Fruit fly (Drosophila melanogaster): ENCODE results near the gene CG32262.

The CG32262 gene

dm6 chr3L:3771406-3771935, 38.5 kb downstream of the CG32262 start (continued):
- peak; percentile 11 for TF ChIP-seq CG18764 (GFP tag; optimal IDR thresholded peaks at IDR 0.05)
- TF ChIP-seq Oaz (GFP tag; IDR thresholded peaks at IDR 0.05) = peak; percentile 49
- no peak for TF ChIP-seq sima (GFP tag; optimal IDR thresholded peaks at IDR 0.05)
- TF ChIP-seq bbx (GFP tag; IDR thresholded peaks at IDR 0.05; ENCODE audit: partially characterized antibody) = no peak
- no peak for TF ChIP-seq CG7963 (GFP tag; IDR thresholded peaks at IDR 0.05; ENCODE audit: partially characterized antibody)
- TF ChIP-seq aop (GFP tag; IDR thresholded peaks at IDR 0.05) = no peak
- no peak for TF ChIP-seq Dfd (GFP tag; optimal IDR thresholded peaks at IDR 0.05)
- TF ChIP-seq Antp (GFP tag; optimal IDR thresholded peaks at IDR 0.05) = no peak
- TF ChIP-seq Ada2b (GFP tag; IDR thresholded peaks at IDR 0.05) = peak; percentile 92
- TF ChIP-seq GATAe (GFP tag; conservative IDR thresholded peaks at IDR 0.05) = peak; percentile 27; the same call in 1 of the 2 replicates
- no peak; the same call in 2 of the 3 replicates for TF ChIP-seq croc (GFP tag; conservative IDR thresholded peaks at IDR 0.05)
- peak; percentile 78 for TF ChIP-seq H2.0 (GFP tag; IDR thresholded peaks at IDR 0.05)
- TF ChIP-seq az2 (GFP tag; optimal IDR thresholded peaks at IDR 0.05) = peak; percentile 51
- peak; percentile 50 for TF ChIP-seq CG12219 (GFP tag; optimal IDR thresholded peaks at IDR 0.05)
- TF ChIP-seq otp (GFP tag; IDR thresholded peaks at IDR 0.05) = no peak
- TF ChIP-seq CG7556 (GFP tag; optimal IDR thresholded peaks at IDR 0.05) = peak; percentile 78
- peak; percentile 94 for TF ChIP-seq slbo (GFP tag; IDR thresholded peaks at IDR 0.05)
- TF ChIP-seq CG12744 (GFP tag; optimal IDR thresholded peaks at IDR 0.05) = no peak
- peak; percentile 74 for TF ChIP-seq Taf1 (GFP tag; IDR thresholded peaks at IDR 0.05)
- peak; percentile 70 for TF ChIP-seq CG13894 (tag; optimal IDR thresholded peaks at IDR 0.05)
- TF ChIP-seq CG16863 (GFP tag; optimal IDR thresholded peaks at IDR 0.05) = no peak
- TF ChIP-seq ken (GFP tag; IDR thresholded peaks at IDR 0.05) = no peak
- no peak for TF ChIP-seq CG11398 (GFP tag; optimal IDR thresholded peaks at IDR 0.05)
- peak; percentile 83 for TF ChIP-seq Med (GFP tag)
- no peak for TF ChIP-seq z (GFP tag; IDR thresholded peaks at IDR 0.05)
- no peak for TF ChIP-seq Dref (GFP tag; IDR thresholded peaks at IDR 0.05)
- peak; percentile 84 for TF ChIP-seq stc (GFP tag; IDR thresholded peaks at IDR 0.05)
- peak; percentile 67 for TF ChIP-seq wdn (GFP tag; IDR thresholded peaks at IDR 0.05)
- no peak for TF ChIP-seq Bteb2 (GFP tag; optimal IDR thresholded peaks at IDR 0.05)
- no peak for TF ChIP-seq Kr (GFP tag; optimal IDR thresholded peaks at IDR 0.05)
- TF ChIP-seq PHDP (tag; optimal IDR thresholded peaks at IDR 0.05) = peak; percentile 87
- no peak for TF ChIP-seq MESR4 (GFP tag; optimal IDR thresholded peaks at IDR 0.05)
- peak; percentile 5 to 52 for TF ChIP-seq bsh (GFP tag; optimal IDR thresholded peaks at IDR 0.05)
- TF ChIP-seq Usf (GFP tag; optimal IDR thresholded peaks at IDR 0.05) = no peak
- TF ChIP-seq odd (GFP tag; optimal IDR thresholded peaks at IDR 0.05) = peak; percentile 65
- TF ChIP-seq tll (GFP tag; optimal IDR thresholded peaks at IDR 0.05) = no peak
- TF ChIP-seq schlank (tag; optimal IDR thresholded peaks at IDR 0.05) = no peak
- peak; percentile 39 for TF ChIP-seq tin (GFP tag; optimal IDR thresholded peaks at IDR 0.05)
- TF ChIP-seq Trl (optimal IDR thresholded peaks at IDR 0.05) = no peak
- TF ChIP-seq Trl (GFP tag; optimal IDR thresholded peaks at IDR 0.05) = no peak
- TF ChIP-seq vnd (GFP tag; IDR thresholded peaks at IDR 0.05; ENCODE audit: partially characterized antibody) = no peak
- peak; percentile 79 for TF ChIP-seq NfI (GFP tag; optimal IDR thresholded peaks at IDR 0.05)
- no peak for TF ChIP-seq amos (GFP tag; IDR thresholded peaks at IDR 0.05; ENCODE audit: partially characterized antibody)
- no peak for TF ChIP-seq Dad (GFP tag; optimal IDR thresholded peaks at IDR 0.05)
- TF ChIP-seq CG3838 (GFP tag; optimal IDR thresholded peaks at IDR 0.05) = no peak
- TF ChIP-seq ab (GFP tag; optimal IDR thresholded peaks at IDR 0.05) = no peak
- TF ChIP-seq grau (tag; optimal IDR thresholded peaks at IDR 0.05) = peak; percentile 98
- peak; percentile 73 for TF ChIP-seq Xrp1 (GFP tag; IDR thresholded peaks at IDR 0.05)
- peak; percentile 61; the same call in 1 of the 2 replicates for TF ChIP-seq klu (GFP tag; IDR thresholded peaks at IDR 0.05)
- TF ChIP-seq CG12071 (GFP tag; optimal IDR thresholded peaks at IDR 0.05) = peak; percentile 14
- no peak for TF ChIP-seq Atf-2 (GFP tag; optimal IDR thresholded peaks at IDR 0.05)
- no peak for TF ChIP-seq Mad (GFP tag; optimal IDR thresholded peaks at IDR 0.05)
